Worm (Caenorhabditis elegans): ENCODE data around the gene zipt-17.

DNA sequence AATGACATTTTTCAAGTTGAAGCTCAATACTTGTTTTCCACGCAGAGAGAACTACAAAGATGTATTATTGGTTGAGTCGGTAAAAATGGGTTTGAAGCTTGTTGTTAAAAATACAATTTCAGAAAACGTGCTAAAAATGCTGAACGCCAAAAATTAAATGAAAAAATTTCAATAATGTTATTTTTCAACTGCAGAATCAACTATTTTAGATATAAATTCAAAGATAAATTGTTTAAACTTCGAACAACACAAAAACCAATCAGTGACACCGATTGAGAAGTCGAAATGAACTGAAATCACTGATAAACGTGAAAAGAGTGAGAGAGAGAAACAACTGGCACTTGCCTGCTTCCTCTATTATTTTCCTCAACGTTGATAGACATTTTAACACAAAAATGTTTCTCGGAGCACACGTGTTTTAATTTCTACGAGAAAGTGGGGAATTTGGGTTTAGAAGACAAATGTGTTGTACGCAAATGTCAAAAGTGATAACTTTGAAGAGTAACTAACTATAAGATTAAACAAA lies 20.3 kb upstream of the zipt-17 start, which contains the start of gene T02D1.8:
- TF ChIP-seq nfya-1 (tag; optimal IDR thresholded peaks at IDR 0.05) (no peak), pat-9 (tag; optimal IDR thresholded peaks at IDR 0.05) (no peak), ama-1 (optimal IDR thresholded peaks at IDR 0.05) (no peak), ceh-31 (tag; optimal IDR thresholded peaks at IDR 0.05) (no peak), unc-55 (GFP tag; optimal IDR thresholded peaks at IDR 0.05) (no peak), nhr-11 (tag; optimal IDR thresholded peaks at IDR 0.05) (no peak), sox-4 (tag; optimal IDR thresholded peaks at IDR 0.05) (no peak), lim-6 (tag; optimal IDR thresholded peaks at IDR 0.05) (no peak)
